Worm (Caenorhabditis elegans) whole organism, L1 larva: Measurements from ENCODE around the gene cutl-11.

Source experiments
- C16A3.4 ChIP-seq: fragments of 150-350 bp; optimal IDR thresholded peaks from 2 replicates; lab custom pipeline; 2014; ENCODE audit warnings: missing biosample characterization, missing genetic modification characterization
- C34B4.2 ChIP-seq: sonication (generic microtip); optimal IDR thresholded peaks from 2 replicates; lab custom pipeline; 2017; ENCODE audit warnings: mild to moderate bottlenecking, missing genetic modification characterization, missing compliant biosample characterization
- Y116A8C.19 ChIP-seq: sonication (generic microtip); optimal IDR thresholded peaks from 2 replicates; lab custom pipeline; 2016; ENCODE audit warnings: missing compliant biosample characterization, missing genetic modification characterization, borderline replicate concordance
- ceh-8 ChIP-seq: fragments of 200-800 bp; sonication (Bioruptor generic); optimal IDR thresholded peaks from 2 replicates; lab custom pipeline; 2018; ENCODE audit warnings: mild to moderate bottlenecking, missing genetic modification characterization, moderate library complexity, missing compliant biosample characterization
- ceh-82 ChIP-seq, 3 experiments: fragments of 150-350 bp in 1 of 3; sonication (generic microtip) in 2 of 3; optimal IDR thresholded peaks; 2 replicates each; lab custom pipeline; 2014 to 2017; ENCODE audit warnings: missing biosample characterization in 3 of 3, missing genetic modification characterization in 3 of 3
- ceh-90 ChIP-seq: sonication (generic microtip); optimal IDR thresholded peaks from 2 replicates; lab custom pipeline; 2016; ENCODE audit warnings: missing genetic modification characterization, missing compliant biosample characterization
- ces-1 ChIP-seq: fragments of 150-350 bp; optimal IDR thresholded peaks from 2 replicates; lab custom pipeline; 2014; ENCODE audit warnings: missing biosample characterization, missing genetic modification reagents, missing genetic modification characterization
- dsc-1 ChIP-seq: sonication (generic microtip); optimal IDR thresholded peaks from 2 replicates; lab custom pipeline; 2016; ENCODE audit warnings: mild to moderate bottlenecking, missing genetic modification characterization, missing compliant biosample characterization
- efl-1 ChIP-seq, 4 experiments: fragments of 150-350 bp; optimal IDR thresholded peaks in 3 of 4; peaks in 1 of 4; 1 replicate in 1 of 4; 2 replicates in 3 of 4; lab custom pipeline; 2014; ENCODE audit warnings: missing biosample characterization in 2 of 4, missing genetic modification characterization in 2 of 4, missing genetic modification reagents in 2 of 4
- egl-13 ChIP-seq: sonication (generic microtip); optimal IDR thresholded peaks from 2 replicates; lab custom pipeline; 2016; ENCODE audit warnings: missing genotype, missing genetic modification reagents, missing genetic modification characterization, missing compliant biosample characterization
- egl-27 ChIP-seq, 2 experiments: fragments of 150-350 bp in 1 of 2; sonication (generic microtip); optimal IDR thresholded peaks; 3 replicates each; lab custom pipeline; 2017 to 2018; ENCODE audit warnings: missing biosample characterization in 2 of 2, missing genetic modification characterization in 2 of 2, missing genetic modification reagents in 2 of 2
- elt-2 ChIP-seq: sonication (generic microtip); optimal IDR thresholded peaks from 2 replicates; lab custom pipeline; 2016; ENCODE audit warnings: missing genetic modification characterization, mild to moderate bottlenecking, inconsistent platforms, missing compliant biosample characterization, missing genetic modification reagents
- fkh-4 ChIP-seq: sonication (generic microtip); optimal IDR thresholded peaks from 2 replicates; lab custom pipeline; 2016; ENCODE audit warnings: missing compliant biosample characterization, missing genetic modification characterization, borderline replicate concordance
- fkh-8 ChIP-seq: sonication (generic microtip); optimal IDR thresholded peaks from 2 replicates; lab custom pipeline; 2016; ENCODE audit warnings: mild to moderate bottlenecking, missing genetic modification characterization, missing compliant biosample characterization
- fos-1 ChIP-seq: fragments of 150-350 bp; optimal IDR thresholded peaks from 2 replicates; lab custom pipeline; 2014; ENCODE audit warnings: missing biosample characterization, missing genetic modification characterization
- grh-1 ChIP-seq: fragments of 200-800 bp; sonication (Bioruptor generic); IDR thresholded peaks from 2 replicates; pipeline ENCODE4 v1.3.6; 2022; ENCODE audit warnings: missing genetic modification reagents, missing genetic modification characterization, missing compliant biosample characterization
- hpl-2 ChIP-seq: fragments of 150-350 bp; optimal IDR thresholded peaks from 2 replicates; lab custom pipeline; 2014; ENCODE audit warnings: missing biosample characterization, missing genetic modification reagents, missing genetic modification characterization
- jun-1 ChIP-seq: fragments of 150-350 bp; optimal IDR thresholded peaks from 2 replicates; lab custom pipeline; 2014; ENCODE audit warnings: missing biosample characterization, missing genetic modification reagents, missing genetic modification characterization
- lin-13 ChIP-seq: fragments of 150-350 bp; optimal IDR thresholded peaks from 2 replicates; lab custom pipeline; 2014; ENCODE audit warnings: missing biosample characterization, missing genetic modification reagents, missing genetic modification characterization
- lin-14 ChIP-seq: fragments of 200-800 bp; sonication (Bioruptor generic); optimal IDR thresholded peaks from 2 replicates; lab custom pipeline; 2018; ENCODE audit warnings: mild to moderate bottlenecking, missing genetic modification characterization, moderate library complexity, missing compliant biosample characterization
- lin-15B ChIP-seq: fragments of 150-350 bp; sonication (generic microtip); optimal IDR thresholded peaks from 3 replicates; lab custom pipeline; 2014; ENCODE audit warnings: missing biosample characterization, missing genetic modification characterization
- lin-39 ChIP-seq: fragments of 150-350 bp; optimal IDR thresholded peaks from 2 replicates; lab custom pipeline; 2014; ENCODE audit warnings: missing biosample characterization, missing genetic modification reagents, missing genetic modification characterization
- lir-3 ChIP-seq: sonication (generic microtip); optimal IDR thresholded peaks from 2 replicates; lab custom pipeline; 2016; ENCODE audit warnings: mild to moderate bottlenecking, missing genetic modification characterization, moderate library complexity, missing compliant biosample characterization; ENCODE audit not compliant: poor library complexity
- lsy-2 ChIP-seq, 2 experiments: fragments of 150-350 bp; optimal IDR thresholded peaks; 2 replicates each; lab custom pipeline; 2014; ENCODE audit warnings: missing biosample characterization in 2 of 2, missing genetic modification characterization in 2 of 2
- mef-2 ChIP-seq: fragments of 150-350 bp; optimal IDR thresholded peaks from 2 replicates; lab custom pipeline; 2014; ENCODE audit warnings: missing biosample characterization, missing genetic modification characterization
- mep-1 ChIP-seq: fragments of 150-350 bp; optimal IDR thresholded peaks from 2 replicates; lab custom pipeline; 2014; ENCODE audit warnings: missing biosample characterization, missing genetic modification characterization
- nhr-11 ChIP-seq: fragments of 150-350 bp; optimal IDR thresholded peaks from 2 replicates; lab custom pipeline; 2014; ENCODE audit warnings: missing biosample characterization, missing genetic modification characterization
- nhr-28 ChIP-seq: fragments of 150-350 bp; optimal IDR thresholded peaks from 2 replicates; lab custom pipeline; 2014; ENCODE audit warnings: missing biosample characterization, missing genetic modification characterization
- nhr-47 ChIP-seq: sonication (generic microtip); optimal IDR thresholded peaks from 2 replicates; lab custom pipeline; 2016; ENCODE audit warnings: mild to moderate bottlenecking, missing genetic modification characterization, moderate library complexity, missing compliant biosample characterization
- nhr-71 ChIP-seq: sonication (generic microtip); optimal IDR thresholded peaks from 2 replicates; lab custom pipeline; 2016; ENCODE audit warnings: mild to moderate bottlenecking, missing genetic modification characterization, moderate library complexity, missing compliant biosample characterization
- nhr-77 ChIP-seq: fragments of 150-350 bp; optimal IDR thresholded peaks from 2 replicates; lab custom pipeline; 2014; ENCODE audit warnings: missing biosample characterization, missing genetic modification characterization
- nhr-85 ChIP-seq: sonication (generic microtip); peaks from one replicate; lab custom pipeline; 2016; ENCODE audit warnings: missing genetic modification characterization, inconsistent platforms, missing compliant biosample characterization
- nhr-90 ChIP-seq: sonication (generic microtip); optimal IDR thresholded peaks from 2 replicates; lab custom pipeline; 2016; ENCODE audit warnings: mild to moderate bottlenecking, missing genetic modification characterization, missing compliant biosample characterization; ENCODE audit not compliant: poor library complexity
- pag-3 ChIP-seq: sonication (generic microtip); optimal IDR thresholded peaks from 2 replicates; lab custom pipeline; 2017; ENCODE audit warnings: missing genetic modification characterization, mild to moderate bottlenecking, missing compliant biosample characterization, antibody characterized with exemption, borderline replicate concordance; ENCODE audit not compliant: insufficient read depth
- rnt-1 ChIP-seq: sonication (generic microtip); optimal IDR thresholded peaks from 2 replicates; lab custom pipeline; 2016; ENCODE audit warnings: mild to moderate bottlenecking, missing genetic modification characterization, moderate library complexity, missing compliant biosample characterization
- skn-1 ChIP-seq: fragments of 150-350 bp; optimal IDR thresholded peaks from 2 replicates; lab custom pipeline; 2014; ENCODE audit warnings: missing biosample characterization, missing genetic modification characterization
- snpc-4 ChIP-seq: fragments of 150-350 bp; optimal IDR thresholded peaks from 2 replicates; lab custom pipeline; 2014; ENCODE audit warnings: missing biosample characterization, missing genetic modification characterization
- sptf-1 ChIP-seq: fragments of 150-350 bp; optimal IDR thresholded peaks from 2 replicates; lab custom pipeline; 2014; ENCODE audit warnings: missing biosample characterization, missing genetic modification characterization
- swsn-7 ChIP-seq: sonication (generic microtip); optimal IDR thresholded peaks from 2 replicates; lab custom pipeline; 2016; ENCODE audit warnings: missing genetic modification characterization, missing compliant biosample characterization
- tlp-1 ChIP-seq: fragments of 150-350 bp; optimal IDR thresholded peaks from 2 replicates; lab custom pipeline; 2014; ENCODE audit warnings: missing biosample characterization, missing genetic modification characterization
- unc-130 ChIP-seq: fragments of 150-350 bp; optimal IDR thresholded peaks from 2 replicates; lab custom pipeline; 2017; ENCODE audit warnings: missing biosample characterization, missing genetic modification characterization, inconsistent platforms
- unc-86 ChIP-seq: sonication (generic microtip); optimal IDR thresholded peaks from 2 replicates; lab custom pipeline; 2016; ENCODE audit warnings: missing genetic modification characterization, missing compliant biosample characterization
- unc-98 ChIP-seq: fragments of 200-800 bp; sonication (Bioruptor generic); IDR thresholded peaks from 2 replicates; pipeline ENCODE4 v1.3.6; 2022; ENCODE audit warnings: missing genetic modification characterization, missing compliant biosample characterization
- vab-15 ChIP-seq: sonication (generic microtip); optimal IDR thresholded peaks from 2 replicates; lab custom pipeline; 2017; ENCODE audit warnings: missing genotype, mild to moderate bottlenecking, missing genetic modification characterization, missing compliant biosample characterization
- zip-4 ChIP-seq: fragments of 200-800 bp; sonication (Bioruptor generic); optimal IDR thresholded peaks from 2 replicates; lab custom pipeline; 2018; ENCODE audit warnings: mild to moderate bottlenecking, missing genetic modification characterization, moderate library complexity, missing compliant biosample characterization
- ztf-4 ChIP-seq: fragments of 150-350 bp; optimal IDR thresholded peaks from 2 replicates; lab custom pipeline; 2014; ENCODE audit warnings: missing biosample characterization, missing genetic modification characterization

Gene cutl-11

DNA sequence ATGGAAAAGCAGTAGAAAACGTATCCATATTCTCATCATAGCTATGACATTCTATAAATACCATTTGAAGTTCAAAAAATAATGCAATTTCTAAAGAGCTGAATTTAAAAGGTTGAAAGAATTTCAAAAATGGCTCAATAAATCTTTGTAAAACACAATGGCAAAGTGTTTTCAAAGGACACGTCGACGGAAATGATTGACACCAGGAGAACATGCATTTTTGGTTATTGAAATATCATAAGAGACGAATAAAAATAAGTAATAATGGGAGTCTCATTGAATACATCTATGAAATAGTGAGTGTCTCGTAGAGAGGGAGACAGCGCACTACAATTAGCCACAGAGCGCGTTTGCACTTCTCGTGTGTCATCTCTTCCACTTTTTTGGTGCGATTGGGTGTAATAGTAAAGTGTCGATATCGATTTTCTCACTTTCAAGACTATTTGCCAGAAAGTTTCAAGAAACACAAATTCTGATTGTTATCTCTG, 5.9 kb upstream of the cutl-11 start, which contains the start of gene T04F8.2 (continued):
- TF ChIP-seq nhr-90 (tag; lab: Kevin White, UChicago) (peak; percentile 24), nhr-85 (tag; lab: Kevin White, UChicago) (peak; percentile 79), unc-98 (GFP tag; lab: Robert Waterston, UW) (no peak), zip-4 (GFP tag; lab: Kevin White, UChicago) (no peak), ceh-8 (GFP tag; lab: Kevin White, UChicago) (no peak), unc-130 (tag; lab: Kevin White, UChicago) (peak; percentile 62), C34B4.2 (tag; lab: Kevin White, UChicago) (no peak), vab-15 (tag; lab: Kevin White, UChicago) (peak; percentile 94), nhr-28 (tag; lab: Kevin White, UChicago) (no peak), fkh-8 (tag; lab: Kevin White, UChicago) (peak; percentile 34), skn-1 (peak; percentile 50), ceh-82 (tag; optimal IDR thresholded peaks at IDR 0.05; lab: Kevin White, UChicago) (peak in 1 of 3 experiments; percentile 40), mep-1 (tag; lab: Kevin White, UChicago) (peak; percentile 85), snpc-4 (tag; lab: Kevin White, UChicago) (no peak), C16A3.4 (tag; lab: Kevin White, UChicago) (peak; percentile 88), hpl-2 (GFP tag; lab: Kevin White, UChicago) (no peak), ces-1 (no peak), egl-27 (tag; optimal IDR thresholded peaks at IDR 0.05; lab: Kevin White, UChicago) (no peak), ztf-4 (tag; lab: Kevin White, UChicago) (no peak), elt-2 (peak; percentile 28), lin-13 (no peak), efl-1 (optimal IDR thresholded peaks at IDR 0.05; lab: Kevin White, UChicago) (peak; percentile 43 to 49), efl-1 (GFP tag; optimal IDR thresholded peaks at IDR 0.05 in 1 of 2; lab: Kevin White, UChicago) (peak in 1 of 2 experiments; percentile 35), mef-2 (no peak), nhr-11 (tag; lab: Kevin White, UChicago) (no peak), lsy-2 (tag; optimal IDR thresholded peaks at IDR 0.05; lab: Kevin White, UChicago) (peak; percentile 41 to 70), swsn-7 (tag; lab: Kevin White, UChicago) (peak; percentile 65), sptf-1 (tag; lab: Kevin White, UChicago) (no peak), lin-39 (tag; lab: Kevin White, UChicago) (no peak), lin-15B (tag; lab: Kevin White, UChicago) (peak; percentile 32), Y116A8C.19 (no peak), tlp-1 (tag; lab: Kevin White, UChicago) (no peak), lin-14 (GFP tag; lab: Kevin White, UChicago) (peak; percentile 80), dsc-1 (tag; lab: Kevin White, UChicago) (peak; percentile 57), lir-3 (tag; lab: Kevin White, UChicago) (no peak), nhr-47 (tag; lab: Kevin White, UChicago) (peak; percentile 66), egl-13 (tag; lab: Kevin White, UChicago) (no peak), fos-1 (tag; lab: Kevin White, UChicago) (peak; percentile 30), fkh-4 (no peak), rnt-1 (tag; lab: Kevin White, UChicago) (peak; percentile 52), nhr-71 (tag; lab: Kevin White, UChicago) (peak; percentile 72), ceh-90 (tag; lab: Kevin White, UChicago) (no peak), unc-86 (tag; lab: Kevin White, UChicago) (no peak), jun-1 (tag; lab: Kevin White, UChicago) (peak; percentile 51), nhr-77 (tag; lab: Kevin White, UChicago) (peak; percentile 32), grh-1 (GFP tag; lab: Robert Waterston, UW) (no peak), pag-3 (tag; lab: Kevin White, UChicago) (no peak)
